Fruit fly (Drosophila melanogaster) whole organism, embryonic: ENCODE results near the gene ago.

ENCODE experiments used
- CG10274 ChIP-seq: fragments of 200-800 bp; sonication (Bioruptor generic); optimal IDR thresholded peaks from 3 replicates; lab custom pipeline; 2017; ENCODE audit warnings: missing biosample characterization, mild to moderate bottlenecking, missing genetic modification characterization
- CG10979 ChIP-seq: fragments of 200-800 bp; sonication (Bioruptor generic); optimal IDR thresholded peaks from 2 replicates; lab custom pipeline; 2018; ENCODE audit warnings: missing biosample characterization, mild to moderate bottlenecking, missing genetic modification characterization, moderate library complexity
- CG12071 ChIP-seq: fragments of 200-800 bp; sonication (Bioruptor generic); optimal IDR thresholded peaks from 3 replicates; lab custom pipeline; 2018; ENCODE audit warnings: missing biosample characterization, mild to moderate bottlenecking, missing genetic modification characterization
- CG12104 ChIP-seq: fragments of 200-800 bp; sonication (Bioruptor generic); optimal IDR thresholded peaks from 3 replicates; lab custom pipeline; 2016; ENCODE audit warnings: missing biosample characterization, missing genetic modification characterization
- CG12155 ChIP-seq: fragments of 200-800 bp; sonication (Bioruptor generic); optimal IDR thresholded peaks from 3 replicates; lab custom pipeline; 2016; ENCODE audit warnings: missing biosample characterization, missing genetic modification characterization
- CG13775 ChIP-seq: fragments of 200-800 bp; sonication (Bioruptor generic); optimal IDR thresholded peaks from 3 replicates; lab custom pipeline; 2017; ENCODE audit warnings: missing biosample characterization, mild to moderate bottlenecking, missing genetic modification characterization
- CG14014 ChIP-seq: fragments of 200-800 bp; sonication (Bioruptor generic); IDR thresholded peaks from 2 replicates; pipeline ENCODE4 v1.3.6; 2022; ENCODE audit warnings: missing biosample characterization, missing genetic modification characterization
- CG15514 ChIP-seq: fragments of 200-800 bp; sonication (Bioruptor generic); optimal IDR thresholded peaks from 3 replicates; lab custom pipeline; 2017; ENCODE audit warnings: missing biosample characterization, missing genetic modification characterization, mild to moderate bottlenecking, moderate library complexity, missing genetic modification reagents
- CG16779 ChIP-seq: fragments of 200-800 bp; sonication (Bioruptor generic); IDR thresholded peaks from 2 replicates; pipeline ENCODE4 v1.3.6; 2022; ENCODE audit warnings: missing biosample characterization, missing genetic modification characterization
- CG17186 ChIP-seq: fragments of 200-800 bp; sonication (Bioruptor generic); optimal IDR thresholded peaks from 3 replicates; lab custom pipeline; 2017; ENCODE audit warnings: missing biosample characterization, missing genetic modification reagents, missing genetic modification characterization
- CG1792 ChIP-seq: fragments of 200-800 bp; sonication (Bioruptor generic); optimal IDR thresholded peaks from 2 replicates; lab custom pipeline; 2016; ENCODE audit warnings: missing biosample characterization, missing genetic modification characterization
- CG18764 ChIP-seq: fragments of 200-800 bp; sonication (Bioruptor generic); optimal IDR thresholded peaks from 3 replicates; lab custom pipeline; 2016; ENCODE audit warnings: missing biosample characterization, missing genetic modification characterization
- CG2889 ChIP-seq: fragments of 200-800 bp; sonication (Bioruptor generic); IDR thresholded peaks from 3 replicates; pipeline ENCODE4 v1.3.6; 2022; ENCODE audit warnings: missing biosample characterization, missing genetic modification characterization
- CG4617 ChIP-seq: fragments of 200-800 bp; sonication (Bioruptor generic); optimal IDR thresholded peaks from 3 replicates; lab custom pipeline; 2016; ENCODE audit warnings: missing biosample characterization, missing genetic modification characterization, borderline replicate concordance
- CHES-1-like ChIP-seq: fragments of 200-800 bp; sonication (Bioruptor generic); optimal IDR thresholded peaks from 2 replicates; lab custom pipeline; 2016; ENCODE audit warnings: missing biosample characterization, missing genetic modification characterization
- CrebB ChIP-seq: fragments of 200-800 bp; sonication (Bioruptor generic); optimal IDR thresholded peaks from 3 replicates; lab custom pipeline; 2018; ENCODE audit warnings: missing biosample characterization, mild to moderate bottlenecking, missing genetic modification characterization
- E2f1 ChIP-seq: fragments of 200-800 bp; sonication (Bioruptor generic); IDR thresholded peaks from 2 replicates; pipeline ENCODE4 v1.3.6; 2022; ENCODE audit warnings: missing biosample characterization, missing genetic modification characterization
- ERR ChIP-seq: fragments of 200-800 bp; sonication (Bioruptor generic); optimal IDR thresholded peaks from 2 replicates; lab custom pipeline; 2016; ENCODE audit warnings: missing biosample characterization, missing genetic modification characterization
- Eip74EF ChIP-seq, 2 experiments: fragments of 200-800 bp in 1 of 2; fragments of >200 bp in 1 of 2; sonication (Bioruptor generic) in 1 of 2; optimal IDR thresholded peaks; 2 replicates each; lab custom pipeline; 2017 to 2019; ENCODE audit warnings: missing biosample characterization in 2 of 2, missing genetic modification characterization in 2 of 2, mild to moderate bottlenecking in 1 of 2, moderate library complexity in 1 of 2
- Jarid2 ChIP-seq: fragments of 200-800 bp; sonication (Bioruptor generic); optimal IDR thresholded peaks from 3 replicates; lab custom pipeline; 2017; ENCODE audit warnings: mild to moderate bottlenecking, missing biosample characterization, missing genetic modification reagents, missing genetic modification characterization
- Lim3 ChIP-seq: fragments of 200-800 bp; sonication (Bioruptor generic); IDR thresholded peaks from 2 replicates; pipeline ENCODE4 v1.3.6; 2022; ENCODE audit warnings: missing biosample characterization, missing genetic modification characterization
- Max ChIP-seq: fragments of 200-800 bp; sonication (Bioruptor generic); optimal IDR thresholded peaks from 2 replicates; lab custom pipeline; 2016; ENCODE audit warnings: missing biosample characterization, mild to moderate bottlenecking, missing genetic modification characterization
- Med ChIP-seq: fragments of 200-800 bp; sonication (Bioruptor generic); peaks from one replicate; lab custom pipeline; 2016; ENCODE audit warnings: missing biosample characterization, missing genetic modification characterization, mild to moderate bottlenecking, inconsistent platforms, moderate library complexity
- Myb ChIP-seq: fragments of 200-800 bp; sonication (Bioruptor generic); optimal IDR thresholded peaks from 2 replicates; lab custom pipeline; 2016; ENCODE audit warnings: missing biosample characterization, missing genetic modification characterization
- NC2α ChIP-seq: fragments of 200-800 bp; sonication (Bioruptor generic); optimal IDR thresholded peaks from 2 replicates; lab custom pipeline; 2016; ENCODE audit warnings: missing biosample characterization, missing genetic modification characterization
- NfI ChIP-seq: fragments of 200-800 bp; sonication (Bioruptor generic); optimal IDR thresholded peaks from 3 replicates; lab custom pipeline; 2018; ENCODE audit warnings: missing biosample characterization, mild to moderate bottlenecking, missing genetic modification characterization, moderate library complexity
- Spps ChIP-seq: fragments of 200-800 bp; sonication (Bioruptor generic); optimal IDR thresholded peaks from 2 replicates; lab custom pipeline; 2018; ENCODE audit warnings: missing biosample characterization, mild to moderate bottlenecking, missing genetic modification characterization
- az2 ChIP-seq: fragments of 200-800 bp; sonication (Bioruptor generic); optimal IDR thresholded peaks from 3 replicates; lab custom pipeline; 2016; ENCODE audit warnings: missing biosample characterization, missing genetic modification characterization
- cas ChIP-seq: fragments of 200-800 bp; sonication (Bioruptor generic); IDR thresholded peaks from 2 replicates; pipeline ENCODE4 v1.3.6; 2022; ENCODE audit warnings: missing biosample characterization, missing genetic modification characterization
- ci ChIP-seq: fragments of 200-800 bp; sonication (Bioruptor generic); IDR thresholded peaks from 3 replicates; pipeline ENCODE4 v1.3.6; 2022; ENCODE audit warnings: missing biosample characterization, missing genetic modification characterization
- dm ChIP-seq: fragments of 200-800 bp; sonication (Bioruptor generic); optimal IDR thresholded peaks from 3 replicates; lab custom pipeline; 2016; ENCODE audit warnings: missing biosample characterization, missing genetic modification characterization
- ems ChIP-seq: fragments of 200-800 bp; sonication (Bioruptor generic); optimal IDR thresholded peaks from 3 replicates; lab custom pipeline; 2016; ENCODE audit warnings: missing biosample characterization, missing genetic modification characterization
- eve ChIP-seq, 2 experiments: fragments of >200 bp; optimal IDR thresholded peaks; 2 replicates each; lab custom pipeline; 2017; ENCODE audit warnings: missing biosample characterization in 2 of 2, missing genetic modification characterization in 2 of 2
- fru ChIP-seq: fragments of >200 bp; optimal IDR thresholded peaks from 2 replicates; lab custom pipeline; 2017
- grau ChIP-seq: fragments of 200-800 bp; optimal IDR thresholded peaks from 3 replicates; lab custom pipeline; 2019; ENCODE audit warnings: missing biosample characterization, mild to moderate bottlenecking, missing genetic modification characterization, moderate library complexity
- ken ChIP-seq: fragments of 200-800 bp; sonication (Bioruptor generic); IDR thresholded peaks from 3 replicates; pipeline ENCODE4 v1.3.6; 2022; ENCODE audit warnings: missing biosample characterization, missing genetic modification characterization
- lmd ChIP-seq: fragments of 200-800 bp; sonication (Bioruptor generic); IDR thresholded peaks from 2 replicates; pipeline ENCODE4 v1.3.6; 2022; ENCODE audit warnings: missing biosample characterization, missing genetic modification characterization
- mirr ChIP-seq: fragments of 200-800 bp; sonication (Bioruptor generic); optimal IDR thresholded peaks from 3 replicates; lab custom pipeline; 2018; ENCODE audit warnings: missing biosample characterization, mild to moderate bottlenecking, missing genetic modification characterization
- p53 ChIP-seq: fragments of 200-800 bp; sonication (Bioruptor generic); optimal IDR thresholded peaks from 2 replicates; lab custom pipeline; 2016; ENCODE audit warnings: missing biosample characterization, missing genetic modification characterization
- pnt ChIP-seq: fragments of 200-800 bp; sonication (Bioruptor generic); optimal IDR thresholded peaks from 3 replicates; lab custom pipeline; 2016; ENCODE audit warnings: missing biosample characterization, missing genetic modification characterization
- prd ChIP-seq, 3 experiments: fragments of >200 bp in 2 of 3; fragments of 200-800 bp in 1 of 3; sonication (Bioruptor generic) in 1 of 3; optimal IDR thresholded peaks in 2 of 3; IDR thresholded peaks in 1 of 3; 2 replicates in 2 of 3; 3 replicates in 1 of 3; pipeline versions ENCODE4 v1.3.6 to Lab custom; 2017 to 2022; ENCODE audit warnings: missing biosample characterization in 1 of 3, missing genetic modification characterization in 1 of 3
- pzg ChIP-seq: fragments of 200-800 bp; sonication (Bioruptor generic); optimal IDR thresholded peaks from 3 replicates; lab custom pipeline; 2018; ENCODE audit warnings: missing biosample characterization, mild to moderate bottlenecking, missing genetic modification characterization, moderate library complexity
- ranshi ChIP-seq: fragments of 200-800 bp; sonication (Bioruptor generic); IDR thresholded peaks from 2 replicates; pipeline ENCODE4 v1.3.6; 2022; ENCODE audit warnings: missing biosample characterization, missing genetic modification characterization
- rib ChIP-seq: fragments of 200-800 bp; sonication (Bioruptor generic); IDR thresholded peaks from 2 replicates; pipeline ENCODE4 v1.3.6; 2022; ENCODE audit warnings: missing biosample characterization, missing genetic modification characterization
- sens ChIP-seq: fragments of 200-800 bp; sonication (Bioruptor generic); peaks from one replicate; lab custom pipeline; 2016; ENCODE audit warnings: missing biosample characterization, missing genetic modification characterization
- seq ChIP-seq: fragments of 200-800 bp; sonication (Bioruptor generic); IDR thresholded peaks from 2 replicates; pipeline ENCODE4 v1.3.6; 2022; ENCODE audit warnings: missing biosample characterization, missing genetic modification characterization
- tup ChIP-seq: fragments of 200-800 bp; sonication (Bioruptor generic); optimal IDR thresholded peaks from 2 replicates; lab custom pipeline; 2016; ENCODE audit warnings: missing biosample characterization, mild to moderate bottlenecking, missing genetic modification characterization, moderate library complexity

ago gene

DNA sequence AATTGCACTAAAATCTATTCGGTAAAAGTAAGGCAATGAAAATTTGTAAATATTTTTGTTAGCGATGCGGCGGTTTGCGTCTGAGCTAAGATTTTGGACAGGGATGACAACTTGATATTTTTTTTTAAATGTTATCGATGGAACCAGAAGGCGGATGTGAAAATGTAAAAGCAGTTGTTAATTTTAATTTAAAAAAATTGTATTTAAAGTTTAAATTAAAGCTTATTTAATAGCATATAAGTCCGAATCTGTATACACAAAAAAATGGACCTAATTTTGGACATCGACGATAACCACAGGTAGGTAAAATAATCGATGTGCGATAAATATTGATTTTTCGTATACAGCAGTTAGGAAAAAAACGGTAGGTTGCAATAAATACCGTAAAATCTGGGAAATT is 8.3 kb upstream of the ago start, which contains the start of the genes CG11586 and VhaM9.7-a (continued):
- TF ChIP-seq pzg (GFP tag; lab: Kevin White, UChicago), result peak; percentile 60
- no peak for TF ChIP-seq az2 (GFP tag; lab: Kevin White, UChicago)
- peak; percentile 29 for TF ChIP-seq grau (tag; lab: Kevin White, UChicago)
- peak; percentile 2 for TF ChIP-seq CG18764 (GFP tag; lab: Kevin White, UChicago)

DNA sequence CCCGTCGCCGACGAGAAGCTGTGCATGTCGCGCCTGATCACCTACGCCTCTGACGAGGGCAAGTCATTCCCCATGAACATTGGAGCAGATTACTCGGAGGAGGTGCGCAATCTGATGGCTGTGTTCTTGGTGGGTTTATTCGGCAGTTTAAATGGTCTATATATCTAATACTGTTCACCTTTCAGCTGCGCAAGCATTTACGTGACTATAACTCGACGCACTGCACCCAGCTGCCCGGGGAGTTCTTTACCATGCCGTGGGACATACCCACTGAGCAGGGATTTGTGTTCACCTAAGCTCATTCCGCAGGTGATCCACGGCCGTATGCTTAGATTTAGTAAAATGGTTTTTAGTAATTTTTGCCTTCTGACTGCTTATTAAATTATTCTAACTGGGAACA is 7.1 kb upstream of the ago start:
- peak; percentile 51 for TF ChIP-seq sens (GFP tag; lab: Kevin White, UChicago)
- TF ChIP-seq Med (GFP tag; lab: Kevin White, UChicago), result peak; percentile 50
- no peak for TF ChIP-seq E2f1

DNA sequence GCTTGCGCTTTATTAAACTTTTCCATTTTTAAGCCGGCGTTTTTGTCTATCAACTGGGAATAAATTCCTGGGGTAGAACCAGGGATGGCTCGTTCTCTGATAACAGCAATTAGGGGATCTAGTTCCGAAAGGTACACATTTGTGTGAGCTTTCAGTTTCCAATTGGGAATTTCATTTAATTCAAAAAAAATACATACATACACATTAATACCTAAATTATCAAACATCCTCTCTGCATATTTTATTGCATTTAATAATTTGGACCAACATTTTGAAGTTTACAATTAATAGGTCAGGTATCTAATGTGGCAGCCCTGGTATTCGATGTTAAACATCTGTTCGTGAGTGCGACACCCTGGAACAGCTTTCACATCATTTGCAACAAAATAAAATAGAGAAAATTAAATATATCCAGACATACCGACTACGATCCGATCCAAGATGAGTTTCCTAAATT is 5.0 kb upstream of the ago start, which contains the start of the genes CG15011 and CG1309:
TSS of gene CG15011 (minus strand) at position 51 of the 457 bp plus-strand sequence.
TSS of gene CG1309 (plus strand) at position 329 of the 457 bp plus-strand sequence.
- TF ChIP-seq p53 (GFP tag; lab: Kevin White, UChicago) (peak; percentile 53), CG15514 (GFP tag; lab: Kevin White, UChicago) (peak; percentile 100), mirr (GFP tag; lab: Kevin White, UChicago) (peak; percentile 65), seq (GFP tag; lab: Robert Waterston, UW) (peak; percentile 67), Max (peak; percentile 84), Lim3 (GFP tag; lab: Robert Waterston, UW) (no peak), CG17186 (GFP tag; lab: Kevin White, UChicago) (peak; percentile 62), CHES-1-like (GFP tag; lab: Kevin White, UChicago) (peak; percentile 88), CG13775 (GFP tag; lab: Kevin White, UChicago) (peak; percentile 85), rib (0 out of 2 replicates have a peak, but pooled peaks have one; percentile 35), CrebB (tag; lab: Kevin White, UChicago) (peak; percentile 65), dm (GFP tag; lab: Kevin White, UChicago) (peak; percentile 82), CG4617 (GFP tag; lab: Kevin White, UChicago) (peak; percentile 91), ERR (peak; percentile 49), ken (peak; percentile 74; the same call in 2 of the 3 replicates), NC2α (GFP tag; lab: Kevin White, UChicago) (peak; percentile 67), CG12155 (GFP tag; lab: Kevin White, UChicago) (peak; percentile 87), tup (peak; percentile 31), CG14014 (GFP tag; lab: Robert Waterston, UW) (peak; percentile 71), NfI (GFP tag; lab: Kevin White, UChicago) (peak; percentile 78), Eip74EF (GFP tag; optimal IDR thresholded peaks at IDR 0.05; lab: Kevin White, UChicago) (peak in 1 of 2 experiments; percentile 53), lmd (GFP tag; lab: Robert Waterston, UW) (peak; percentile 83), CG12071 (GFP tag; lab: Kevin White, UChicago) (no peak), pnt (GFP tag; lab: Kevin White, UChicago) (peak; percentile 67), CG1792 (peak; percentile 73), Jarid2 (GFP tag; lab: Kevin White, UChicago) (peak; percentile 21), ci (peak; percentile 81), CG16779 (no peak), CG12104 (peak; percentile 67), CG10979 (tag; lab: Kevin White, UChicago) (peak; percentile 81), CG10274 (GFP tag; lab: Kevin White, UChicago) (peak; percentile 48), prd (optimal IDR thresholded peaks at IDR 0.05; lab: Kevin White, UChicago) (no peak), prd (GFP tag; IDR thresholded peaks at IDR 0.05; lab: Robert Waterston, UW) (peak; percentile 88), eve (GFP tag; optimal IDR thresholded peaks at IDR 0.05; lab: Kevin White, UChicago) (no peak), Myb (GFP tag; lab: Kevin White, UChicago) (peak; percentile 62), CG2889 (peak; percentile 74; the same call in 2 of the 3 replicates), ranshi (GFP tag; lab: Robert Waterston, UW) (peak; percentile 79; the same call in 1 of the 2 replicates), cas (GFP tag; lab: Robert Waterston, UW) (0 out of 2 replicates have a peak, but pooled peaks have one; percentile 31), Spps (tag; lab: Kevin White, UChicago) (peak; percentile 73), ems (GFP tag; lab: Kevin White, UChicago) (peak; percentile 81), fru (no peak)
